Fruit fly (Drosophila melanogaster) whole organism, embryonic: Measurements from ENCODE around the gene CG9222.
A peak's percentile ranks its signal among the peaks of the same experiment; 100 is the strongest.

ENCODE experiments used
- Atf3 ChIP-seq: fragments of 200-800 bp; sonication (Bioruptor generic); optimal IDR thresholded peaks from 3 replicates; lab custom pipeline; 2016; ENCODE audit warnings: missing biosample characterization, missing genetic modification characterization
- BEAF-32 ChIP-seq: fragments of 200-800 bp; sonication (Bioruptor generic); optimal IDR thresholded peaks from 3 replicates; lab custom pipeline; 2017; ENCODE audit warnings: missing biosample characterization, missing genetic modification characterization, mild to moderate bottlenecking, moderate library complexity, missing genetic modification reagents
- CG10274 ChIP-seq: fragments of 200-800 bp; sonication (Bioruptor generic); optimal IDR thresholded peaks from 3 replicates; lab custom pipeline; 2017; ENCODE audit warnings: missing biosample characterization, mild to moderate bottlenecking, missing genetic modification characterization
- CG13894 ChIP-seq: fragments of 200-800 bp; sonication (Bioruptor generic); optimal IDR thresholded peaks from 3 replicates; lab custom pipeline; 2018; ENCODE audit warnings: missing biosample characterization, mild to moderate bottlenecking, missing genetic modification characterization, moderate library complexity
- CG1529 ChIP-seq: fragments of 200-800 bp; sonication (Bioruptor generic); optimal IDR thresholded peaks from 3 replicates; lab custom pipeline; 2018; ENCODE audit warnings: missing biosample characterization, missing genetic modification characterization
- CG1603 ChIP-seq: fragments of 200-800 bp; sonication (Bioruptor generic); optimal IDR thresholded peaks from 2 replicates; lab custom pipeline; 2019; ENCODE audit warnings: missing biosample characterization, mild to moderate bottlenecking, missing genetic modification characterization, moderate library complexity
- CG17361 ChIP-seq: fragments of 200-800 bp; sonication (Bioruptor generic); IDR thresholded peaks from 3 replicates; pipeline ENCODE4 v1.3.6; 2022; ENCODE audit warnings: missing biosample characterization, missing genetic modification characterization
- CG18476 ChIP-seq: fragments of 200-800 bp; sonication (Bioruptor generic); optimal IDR thresholded peaks from 2 replicates; lab custom pipeline; 2016; ENCODE audit warnings: missing biosample characterization, mild to moderate bottlenecking, missing genetic modification characterization
- CG18599 ChIP-seq: fragments of 200-800 bp; sonication (Bioruptor generic); optimal IDR thresholded peaks from 3 replicates; lab custom pipeline; 2017; ENCODE audit warnings: missing biosample characterization, missing genetic modification characterization, mild to moderate bottlenecking, moderate library complexity, missing genetic modification reagents
- CG2120 ChIP-seq: fragments of 200-800 bp; sonication (Bioruptor generic); optimal IDR thresholded peaks from 3 replicates; lab custom pipeline; 2016; ENCODE audit warnings: missing biosample characterization, missing genetic modification characterization
- CG32772 ChIP-seq: fragments of 200-800 bp; sonication (Bioruptor generic); IDR thresholded peaks from 2 replicates; pipeline ENCODE4 v1.3.6; 2022; ENCODE audit warnings: missing biosample characterization, missing genetic modification characterization
- CG4424 ChIP-seq: fragments of 200-800 bp; sonication (Bioruptor generic); optimal IDR thresholded peaks from 3 replicates; lab custom pipeline; 2016; ENCODE audit warnings: missing biosample characterization, missing genetic modification characterization
- CG4730 ChIP-seq: fragments of 200-800 bp; sonication (Bioruptor generic); IDR thresholded peaks from 2 replicates; pipeline ENCODE4 v1.3.6; 2022; ENCODE audit warnings: missing biosample characterization, missing genetic modification characterization
- CG6791 ChIP-seq: fragments of 200-800 bp; sonication (Bioruptor generic); IDR thresholded peaks from 3 replicates; pipeline ENCODE4 v1.3.6; 2022; ENCODE audit warnings: missing biosample characterization, missing genetic modification characterization; ENCODE audit not compliant: partially characterized antibody
- CG7839 ChIP-seq: fragments of 200-800 bp; sonication (Bioruptor generic); optimal IDR thresholded peaks from 3 replicates; lab custom pipeline; 2018; ENCODE audit warnings: missing biosample characterization, mild to moderate bottlenecking, missing genetic modification characterization, moderate library complexity
- Chrac-16 ChIP-seq: fragments of 200-800 bp; sonication (Bioruptor generic); optimal IDR thresholded peaks from 3 replicates; lab custom pipeline; 2016; ENCODE audit warnings: missing biosample characterization, missing genetic modification characterization
- Dip3 ChIP-seq: fragments of 200-800 bp; sonication (Bioruptor generic); optimal IDR thresholded peaks from 3 replicates; lab custom pipeline; 2016; ENCODE audit warnings: missing biosample characterization, missing genetic modification characterization
- Fer1 ChIP-seq: fragments of 200-800 bp; sonication (Bioruptor generic); optimal IDR thresholded peaks from 2 replicates; lab custom pipeline; 2017; ENCODE audit warnings: missing biosample characterization, mild to moderate bottlenecking, missing genetic modification characterization
- Hmx ChIP-seq: fragments of 200-800 bp; sonication (Bioruptor generic); optimal IDR thresholded peaks from 2 replicates; lab custom pipeline; 2016; ENCODE audit warnings: missing biosample characterization, missing genetic modification characterization
- Hr39 ChIP-seq: fragments of >200 bp; optimal IDR thresholded peaks from 2 replicates; lab custom pipeline; 2017
- MESR4 ChIP-seq: fragments of 200-800 bp; sonication (Bioruptor generic); optimal IDR thresholded peaks from 2 replicates; lab custom pipeline; 2018; ENCODE audit warnings: missing biosample characterization, mild to moderate bottlenecking, missing genetic modification characterization, moderate library complexity
- Oli ChIP-seq: fragments of 200-800 bp; sonication (Bioruptor generic); optimal IDR thresholded peaks from 2 replicates; lab custom pipeline; 2018; ENCODE audit warnings: missing biosample characterization, mild to moderate bottlenecking, missing genetic modification characterization, moderate library complexity
- ara ChIP-seq: fragments of 200-800 bp; sonication (Bioruptor generic); IDR thresholded peaks from 2 replicates; pipeline ENCODE4 v1.3.6; 2022; ENCODE audit warnings: missing biosample characterization, missing genetic modification characterization
- chif ChIP-seq, 2 experiments: fragments of 200-800 bp; sonication (Bioruptor generic); optimal IDR thresholded peaks; 3 replicates each; lab custom pipeline; 2016; ENCODE audit warnings: missing biosample characterization in 2 of 2, missing genetic modification characterization in 2 of 2
- crol ChIP-seq: fragments of 200-800 bp; sonication (Bioruptor generic); IDR thresholded peaks from 2 replicates; pipeline ENCODE4 v1.3.6; 2022; ENCODE audit warnings: missing biosample characterization, missing genetic modification characterization
- cwo ChIP-seq: fragments of 200-800 bp; sonication (Bioruptor generic); optimal IDR thresholded peaks from 3 replicates; lab custom pipeline; 2017; ENCODE audit warnings: missing biosample characterization, missing genetic modification characterization, mild to moderate bottlenecking, moderate library complexity, missing genetic modification reagents
- da ChIP-seq: fragments of 200-800 bp; sonication (Bioruptor generic); optimal IDR thresholded peaks from 2 replicates; lab custom pipeline; 2016; ENCODE audit warnings: missing biosample characterization, missing genetic modification characterization
- esg ChIP-seq: fragments of 200-800 bp; sonication (Bioruptor generic); conservative IDR thresholded peaks from 2 replicates; pipeline ENCODE4 v1.3.6; 2022; ENCODE audit warnings: missing biosample characterization, missing genetic modification characterization
- ftz-f1 ChIP-seq: fragments of 200-800 bp; sonication (Bioruptor generic); optimal IDR thresholded peaks from 2 replicates; lab custom pipeline; 2016; ENCODE audit warnings: missing biosample characterization, missing genetic modification characterization
- gcm2 ChIP-seq: fragments of 200-800 bp; sonication (Bioruptor generic); optimal IDR thresholded peaks from 2 replicates; lab custom pipeline; 2016; ENCODE audit warnings: missing biosample characterization, missing genetic modification characterization
- grn ChIP-seq: fragments of 200-800 bp; sonication (Bioruptor generic); optimal IDR thresholded peaks from 3 replicates; lab custom pipeline; 2017; ENCODE audit warnings: missing biosample characterization, missing genetic modification characterization
- hth ChIP-seq: fragments of >200 bp; optimal IDR thresholded peaks from 2 replicates; lab custom pipeline; 2017; ENCODE audit warnings: inconsistent platforms
- ken ChIP-seq: fragments of 200-800 bp; sonication (Bioruptor generic); IDR thresholded peaks from 3 replicates; pipeline ENCODE4 v1.3.6; 2022; ENCODE audit warnings: missing biosample characterization, missing genetic modification characterization
- klu ChIP-seq: fragments of 200-800 bp; sonication (Bioruptor generic); IDR thresholded peaks from 2 replicates; pipeline ENCODE4 v1.3.6; 2022; ENCODE audit warnings: missing biosample characterization, missing genetic modification characterization
- lbe ChIP-seq: fragments of 200-800 bp; sonication (Bioruptor generic); optimal IDR thresholded peaks from 2 replicates; lab custom pipeline; 2016; ENCODE audit warnings: missing biosample characterization, mild to moderate bottlenecking, missing genetic modification characterization
- onecut ChIP-seq: fragments of 200-800 bp; sonication (Bioruptor generic); IDR thresholded peaks from 2 replicates; pipeline ENCODE4 v1.3.6; 2022; ENCODE audit warnings: missing biosample characterization, missing genetic modification characterization
- pb ChIP-seq: fragments of 200-800 bp; sonication (Bioruptor generic); optimal IDR thresholded peaks from 3 replicates; lab custom pipeline; 2016; ENCODE audit warnings: missing biosample characterization, missing genetic modification characterization
- phol ChIP-seq: fragments of 200-800 bp; sonication (Bioruptor generic); optimal IDR thresholded peaks from 3 replicates; lab custom pipeline; 2018; ENCODE audit warnings: missing biosample characterization, mild to moderate bottlenecking, missing genetic modification characterization, moderate library complexity
- prd ChIP-seq, 3 experiments: fragments of >200 bp in 2 of 3; fragments of 200-800 bp in 1 of 3; sonication (Bioruptor generic) in 1 of 3; optimal IDR thresholded peaks in 2 of 3; IDR thresholded peaks in 1 of 3; 2 replicates in 2 of 3; 3 replicates in 1 of 3; pipeline versions ENCODE4 v1.3.6 to Lab custom; 2017 to 2022; ENCODE audit warnings: missing biosample characterization in 1 of 3, missing genetic modification characterization in 1 of 3
- ranshi ChIP-seq: fragments of 200-800 bp; sonication (Bioruptor generic); IDR thresholded peaks from 2 replicates; pipeline ENCODE4 v1.3.6; 2022; ENCODE audit warnings: missing biosample characterization, missing genetic modification characterization
- seq ChIP-seq: fragments of 200-800 bp; sonication (Bioruptor generic); IDR thresholded peaks from 2 replicates; pipeline ENCODE4 v1.3.6; 2022; ENCODE audit warnings: missing biosample characterization, missing genetic modification characterization
- slp2 ChIP-seq: fragments of 200-800 bp; sonication (Bioruptor generic); optimal IDR thresholded peaks from 2 replicates; lab custom pipeline; 2016; ENCODE audit warnings: missing biosample characterization, missing genetic modification characterization
- sob ChIP-seq: fragments of 200-800 bp; sonication (Bioruptor generic); IDR thresholded peaks from 2 replicates; pipeline ENCODE4 v1.3.6; 2022; ENCODE audit warnings: missing biosample characterization, missing genetic modification characterization

The CG9222 gene

dm6 chr2L:6151669-6152068 is 20.8 kb downstream of the CG9222 start, which contains the start of gene Muc26B:
Gene Muc26B, plus strand, starts transcription at chr2L:6151969.
- no peak for TF ChIP-seq CG18599 (GFP tag; lab: Kevin White, UChicago)
- TF ChIP-seq chif (GFP tag; optimal IDR thresholded peaks at IDR 0.05; lab: Kevin White, UChicago): no peak
- no peak for TF ChIP-seq klu (GFP tag; lab: Robert Waterston, UW)
- no peak for TF ChIP-seq gcm2 (GFP tag; lab: Kevin White, UChicago)
- TF ChIP-seq onecut (GFP tag; lab: Robert Waterston, UW): no peak
- TF ChIP-seq ftz-f1 (GFP tag; lab: Kevin White, UChicago): no peak
- no peak for TF ChIP-seq CG6791 (GFP tag; lab: Robert Waterston, UW)
- no peak for TF ChIP-seq Fer1
- TF ChIP-seq CG10274 (GFP tag; lab: Kevin White, UChicago): no peak

dm6 chr2L:6155041-6155440 is 24.2 kb downstream of the CG9222 start, which contains the start of gene CG31639:
Gene CG31639, minus strand, starts transcription at chr2L:6155141.
- no peak for TF ChIP-seq CG4424 (GFP tag; lab: Kevin White, UChicago)
- TF ChIP-seq hth (lab: Kevin White, UChicago): no peak
- TF ChIP-seq ara: no peak
- no peak for TF ChIP-seq pb (GFP tag; lab: Kevin White, UChicago)
- TF ChIP-seq Dip3 (GFP tag; lab: Kevin White, UChicago): no peak
- no peak for TF ChIP-seq Atf3 (GFP tag; lab: Kevin White, UChicago)

dm6 chr2L:6160100-6160499 is 29.3 kb downstream of the CG9222 start, which contains the start of gene CG13989:
Gene CG13989, plus strand, starts transcription at chr2L:6160400.
- TF ChIP-seq Oli (tag; lab: Kevin White, UChicago) (no peak), CG13894 (tag; lab: Kevin White, UChicago) (no peak)

DNA sequence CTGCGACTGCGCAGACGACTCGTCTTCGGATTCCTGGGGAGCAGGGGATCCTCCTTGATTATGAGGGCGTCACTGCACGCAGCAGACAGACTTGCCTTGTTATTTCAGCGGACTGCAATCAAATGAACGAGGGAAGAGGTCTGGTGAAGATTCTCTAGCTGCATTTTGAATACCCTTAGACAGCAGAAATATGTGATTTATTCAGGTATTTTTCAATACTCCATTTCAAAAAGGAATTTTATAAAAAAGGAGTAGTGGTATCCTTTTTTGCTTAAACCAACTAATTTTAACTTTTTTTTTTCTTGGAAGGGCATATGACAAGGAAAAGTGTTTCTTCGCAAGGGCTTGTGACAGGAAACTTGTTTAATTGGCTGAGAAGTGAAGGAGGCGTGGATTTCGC is 34.9 kb downstream of the CG9222 start:
- TF ChIP-seq ken (GFP tag; lab: Robert Waterston, UW): 0 out of 3 replicates have a peak, but pooled peaks have one; percentile 20
- TF ChIP-seq lbe: peak; percentile 17
- no peak for TF ChIP-seq prd (optimal IDR thresholded peaks at IDR 0.05; lab: Kevin White, UChicago)
- TF ChIP-seq prd (GFP tag; IDR thresholded peaks at IDR 0.05; lab: Robert Waterston, UW): no peak

DNA sequence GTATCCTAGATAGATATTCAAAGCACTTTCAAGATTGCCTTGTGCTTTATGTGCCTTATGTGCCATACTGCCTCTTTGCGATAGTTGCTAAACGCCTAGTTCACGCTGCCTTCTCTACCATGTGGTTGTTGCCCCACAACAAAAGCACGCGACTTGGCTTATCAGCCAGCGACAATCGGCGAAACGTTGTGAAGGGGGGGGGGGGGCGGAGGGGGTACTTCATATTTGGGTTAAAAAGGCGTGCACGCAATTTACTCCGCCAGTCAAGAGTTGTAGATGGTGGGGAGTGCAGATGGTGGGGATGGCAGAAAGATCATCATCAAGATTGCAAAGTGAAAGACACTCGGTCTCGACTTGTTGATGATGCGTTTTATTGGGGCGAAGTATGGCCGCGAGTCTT is 38.3 kb downstream of the CG9222 start:
- TF ChIP-seq da (GFP tag; lab: Kevin White, UChicago) (no peak), BEAF-32 (GFP tag; lab: Kevin White, UChicago) (peak; percentile 29), grn (GFP tag; lab: Kevin White, UChicago) (peak; percentile 16), crol (GFP tag; lab: Robert Waterston, UW) (peak; percentile 66; the same call in 1 of the 2 replicates), cwo (GFP tag; lab: Kevin White, UChicago) (peak; percentile 74), slp2 (GFP tag; lab: Kevin White, UChicago) (no peak), Hr39 (lab: Kevin White, UChicago) (peak; percentile 80)

DNA sequence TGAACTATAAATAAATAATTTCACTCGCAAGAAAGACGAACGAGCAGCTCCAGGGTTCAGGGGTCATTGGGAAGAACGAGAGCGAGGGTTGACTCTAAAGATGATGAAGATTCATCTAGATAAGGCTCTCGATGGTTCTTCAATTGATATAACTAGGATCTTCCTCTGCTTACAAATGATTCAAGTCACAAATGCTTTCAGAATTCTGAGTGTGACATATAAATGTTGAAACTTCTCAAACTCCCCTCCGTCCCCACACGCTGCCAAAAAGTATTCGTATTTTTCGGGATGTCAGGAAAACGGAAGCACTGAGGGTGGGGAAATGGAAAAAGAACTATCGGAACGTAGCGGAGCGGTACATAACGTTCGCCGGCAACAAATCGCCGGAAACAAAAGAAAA is 40.3 kb downstream of the CG9222 start:
- no peak for TF ChIP-seq MESR4 (GFP tag; lab: Kevin White, UChicago)
- TF ChIP-seq seq (GFP tag; lab: Robert Waterston, UW): no peak
- 0 out of 2 replicates have a peak, but pooled peaks have one; percentile 21 for TF ChIP-seq esg (GFP tag; lab: Robert Waterston, UW)
- TF ChIP-seq CG32772 (GFP tag; lab: Robert Waterston, UW): 0 out of 2 replicates have a peak, but pooled peaks have one; percentile 9
- TF ChIP-seq CG1603 (tag; lab: Kevin White, UChicago): peak; percentile 15
- TF ChIP-seq CG18476 (GFP tag; lab: Kevin White, UChicago): peak; percentile 62
- peak; percentile 1 for TF ChIP-seq phol (tag; lab: Kevin White, UChicago)
- 0 out of 3 replicates have a peak, but pooled peaks have one; percentile 12 for TF ChIP-seq CG17361
- peak; percentile 30; the same call in 1 of the 2 replicates for TF ChIP-seq ranshi (GFP tag; lab: Robert Waterston, UW)
- peak; percentile 9 for TF ChIP-seq CG2120 (GFP tag; lab: Kevin White, UChicago)
- no peak for TF ChIP-seq CG4730 (GFP tag; lab: Robert Waterston, UW)
- peak; percentile 7 for TF ChIP-seq Chrac-16 (GFP tag; lab: Kevin White, UChicago)
- peak; percentile 2 for TF ChIP-seq CG7839 (tag; lab: Kevin White, UChicago)
- 0 out of 2 replicates have a peak, but pooled peaks have one; percentile 10 for TF ChIP-seq sob (GFP tag; lab: Robert Waterston, UW)
- no peak for TF ChIP-seq CG1529 (GFP tag; lab: Kevin White, UChicago)
- TF ChIP-seq Hmx: no peak
